Fruit fly (Drosophila melanogaster): ENCODE measurements around the gene CG32755.

CG32755 gene

DNA sequence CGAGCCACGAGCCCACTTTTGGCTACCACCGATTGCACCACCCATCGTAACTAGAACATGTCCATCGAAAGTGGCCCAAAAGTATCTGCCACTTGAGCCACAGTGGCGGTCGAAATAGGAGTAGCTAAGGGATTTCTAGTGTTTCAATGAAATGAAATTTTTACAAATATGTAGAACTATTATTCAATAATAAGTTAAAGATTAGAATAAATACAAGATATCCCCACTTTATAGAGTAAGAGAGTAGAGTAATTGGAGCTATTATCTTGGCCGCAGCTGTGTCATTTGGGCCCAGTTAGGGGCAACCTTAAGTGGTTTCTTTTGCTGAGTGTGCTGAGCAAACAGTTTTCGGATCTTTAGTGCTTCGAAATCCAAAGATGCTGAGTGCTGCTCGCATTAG is 39.3 kb downstream of the CG32755 start (continued):
- TF ChIP-seq ttk (GFP tag; IDR thresholded peaks at IDR 0.05) (peak; percentile 46; the same call in 1 of the 2 replicates), CG17829 (tag; optimal IDR thresholded peaks at IDR 0.05) (peak; percentile 38), CG15696 (tag; optimal IDR thresholded peaks at IDR 0.05) (no peak), CG9437 (GFP tag; optimal IDR thresholded peaks at IDR 0.05) (no peak), sim (GFP tag; IDR thresholded peaks at IDR 0.05) (no peak), crp (GFP tag; optimal IDR thresholded peaks at IDR 0.05) (no peak), Nf-YC (tag; optimal IDR thresholded peaks at IDR 0.05) (no peak), CG15073 (GFP tag; optimal IDR thresholded peaks at IDR 0.05) (no peak), CG31388 (GFP tag; optimal IDR thresholded peaks at IDR 0.05) (no peak), CoRest (tag; optimal IDR thresholded peaks at IDR 0.05) (peak; percentile 36), CG12391 (tag; optimal IDR thresholded peaks at IDR 0.05) (peak; percentile 52), Stat92E (GFP tag; optimal IDR thresholded peaks at IDR 0.05) (no peak), pita (GFP tag; optimal IDR thresholded peaks at IDR 0.05) (no peak), Xbp1 (GFP tag; optimal IDR thresholded peaks at IDR 0.05) (peak; percentile 40), Dll (GFP tag; IDR thresholded peaks at IDR 0.05; ENCODE audit: partially characterized antibody) (no peak), ac (GFP tag; optimal IDR thresholded peaks at IDR 0.05) (no peak), dan (GFP tag; IDR thresholded peaks at IDR 0.05) (no peak), hb (GFP tag; IDR thresholded peaks at IDR 0.05; ENCODE audit: partially characterized antibody) (no peak), nau (GFP tag; optimal IDR thresholded peaks at IDR 0.05) (no peak), Ada2b (GFP tag; IDR thresholded peaks at IDR 0.05) (peak; percentile 54), tx (GFP tag; optimal IDR thresholded peaks at IDR 0.05) (no peak), TFAM (GFP tag; optimal IDR thresholded peaks at IDR 0.05) (no peak), mam (GFP tag; optimal IDR thresholded peaks at IDR 0.05) (no peak), CG17802 (tag; optimal IDR thresholded peaks at IDR 0.05) (no peak), CHES-1-like (GFP tag; optimal IDR thresholded peaks at IDR 0.05) (no peak), gt (GFP tag; IDR thresholded peaks at IDR 0.05) (no peak), CG1603 (tag; optimal IDR thresholded peaks at IDR 0.05) (peak; percentile 54), nmo (GFP tag; optimal IDR thresholded peaks at IDR 0.05) (peak; percentile 49), NFAT (GFP tag; IDR thresholded peaks at IDR 0.05) (no peak), Dref (GFP tag; IDR thresholded peaks at IDR 0.05) (no peak), CG16863 (GFP tag; optimal IDR thresholded peaks at IDR 0.05) (peak; percentile 4), trem (tag; optimal IDR thresholded peaks at IDR 0.05) (no peak), ems (GFP tag; optimal IDR thresholded peaks at IDR 0.05) (no peak), CG4820 (GFP tag; optimal IDR thresholded peaks at IDR 0.05) (peak; percentile 32), Dip3 (GFP tag; optimal IDR thresholded peaks at IDR 0.05) (no peak), CG30403 (GFP tag; optimal IDR thresholded peaks at IDR 0.05) (peak; percentile 33), Bdp1 (GFP tag; optimal IDR thresholded peaks at IDR 0.05) (no peak), YL-1 (GFP tag; optimal IDR thresholded peaks at IDR 0.05) (no peak), CG32532 (GFP tag; IDR thresholded peaks at IDR 0.05) (peak; percentile 51; the same call in 1 of the 2 replicates), disco-r (GFP tag; optimal IDR thresholded peaks at IDR 0.05) (no peak), CG5245 (GFP tag; optimal IDR thresholded peaks at IDR 0.05) (no peak), caup (GFP tag; optimal IDR thresholded peaks at IDR 0.05; ENCODE audit: severe bottlenecking) (no peak), ERR (GFP tag; optimal IDR thresholded peaks at IDR 0.05) (no peak), CG4707 (GFP tag; optimal IDR thresholded peaks at IDR 0.05) (no peak), CG6254 (GFP tag; optimal IDR thresholded peaks at IDR 0.05) (peak; percentile 10), gem (tag; optimal IDR thresholded peaks at IDR 0.05) (peak; percentile 64), CG4404 (GFP tag; IDR thresholded peaks at IDR 0.05) (no peak), chm (GFP tag; IDR thresholded peaks at IDR 0.05) (0 out of 2 replicates have a peak, but pooled peaks have one; percentile 42), Side (GFP tag; optimal IDR thresholded peaks at IDR 0.05) (no peak), CG10565 (GFP tag; optimal IDR thresholded peaks at IDR 0.05) (no peak), Ravus (GFP tag; IDR thresholded peaks at IDR 0.05) (no peak)

All from whole organism, embryonic.